Fruit fly (Drosophila melanogaster): ENCODE measurements around the gene CG8534.

CG8534 gene

DNA sequence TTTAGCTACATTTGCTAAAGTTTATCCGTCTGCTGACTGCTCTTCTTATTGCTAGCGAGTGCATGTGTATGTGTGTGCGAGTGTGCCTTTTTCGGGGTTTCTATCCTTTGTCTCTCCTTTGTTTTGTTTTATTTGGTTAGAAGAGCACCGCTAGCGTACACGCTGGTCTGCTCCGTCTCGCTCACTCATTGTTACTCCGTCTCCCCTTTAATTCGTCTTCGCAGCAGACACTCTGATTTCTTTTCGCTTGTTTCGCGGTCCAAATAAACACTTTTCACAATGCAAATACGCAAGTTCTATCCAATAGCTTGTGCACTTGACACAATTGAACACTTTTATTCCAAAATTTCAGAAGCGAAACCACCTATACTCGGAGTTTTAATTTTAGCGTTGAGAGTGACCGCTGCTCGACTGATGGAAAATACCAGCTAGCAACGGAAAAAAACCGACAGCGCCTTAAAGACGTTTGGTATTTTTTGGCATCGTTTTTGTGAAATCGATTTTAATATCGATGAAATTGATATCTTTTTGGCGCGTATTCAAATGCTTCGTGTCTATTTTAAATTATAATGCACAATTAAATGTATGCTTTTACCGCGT is 3.5 kb upstream of the CG8534 start, which contains the start of gene FBXO11 (continued):
- TF ChIP-seq CG13123 (GFP tag; optimal IDR thresholded peaks at IDR 0.05), result no peak
- TF ChIP-seq vnd (GFP tag; IDR thresholded peaks at IDR 0.05; ENCODE audit: partially characterized antibody), result 0 out of 3 replicates have a peak, but pooled peaks have one; percentile 24
- no peak for TF ChIP-seq GATAe (GFP tag; conservative IDR thresholded peaks at IDR 0.05)
- TF ChIP-seq z (GFP tag; IDR thresholded peaks at IDR 0.05), result no peak
- TF ChIP-seq Oaz (GFP tag; IDR thresholded peaks at IDR 0.05), result no peak
- TF ChIP-seq CG11504 (tag; optimal IDR thresholded peaks at IDR 0.05), result no peak
- no peak for TF ChIP-seq Doc2 (GFP tag; IDR thresholded peaks at IDR 0.05)
- no peak for TF ChIP-seq mam (GFP tag; optimal IDR thresholded peaks at IDR 0.05)
- no peak for TF ChIP-seq tgo (GFP tag; IDR thresholded peaks at IDR 0.05)
- TF ChIP-seq Six4 (GFP tag; optimal IDR thresholded peaks at IDR 0.05), result no peak
- no peak for TF ChIP-seq Dad (GFP tag; optimal IDR thresholded peaks at IDR 0.05)
- TF ChIP-seq CG8944 (GFP tag; optimal IDR thresholded peaks at IDR 0.05), result no peak
- peak; percentile 12 for TF ChIP-seq CG7987 (GFP tag; optimal IDR thresholded peaks at IDR 0.05)
- TF ChIP-seq CG16863 (GFP tag; optimal IDR thresholded peaks at IDR 0.05), result no peak
- TF ChIP-seq chm (GFP tag; IDR thresholded peaks at IDR 0.05), result no peak
- TF ChIP-seq kay (GFP tag; optimal IDR thresholded peaks at IDR 0.05), result no peak
- TF ChIP-seq CG15073 (GFP tag; optimal IDR thresholded peaks at IDR 0.05), result no peak
- no peak for TF ChIP-seq usp (GFP tag; optimal IDR thresholded peaks at IDR 0.05)
- no peak for TF ChIP-seq maf-S (GFP tag; optimal IDR thresholded peaks at IDR 0.05)
- no peak for TF ChIP-seq Eip74EF (GFP tag; optimal IDR thresholded peaks at IDR 0.05)
- TF ChIP-seq Lhr (GFP tag; optimal IDR thresholded peaks at IDR 0.05), result peak; percentile 52
- TF ChIP-seq Dfd (GFP tag; optimal IDR thresholded peaks at IDR 0.05), result no peak
- no peak for TF ChIP-seq CG32532 (GFP tag; IDR thresholded peaks at IDR 0.05)
- TF ChIP-seq da (GFP tag; optimal IDR thresholded peaks at IDR 0.05), result no peak
- TF ChIP-seq ssp (GFP tag; IDR thresholded peaks at IDR 0.05), result no peak
- no peak; the same call in 3 of the 4 replicates for TF ChIP-seq Dll (GFP tag; IDR thresholded peaks at IDR 0.05; ENCODE audit: partially characterized antibody)
- TF ChIP-seq CG9727 (GFP tag; optimal IDR thresholded peaks at IDR 0.05), result peak; percentile 2
- TF ChIP-seq trh (GFP tag; optimal IDR thresholded peaks at IDR 0.05), result no peak
- TF ChIP-seq HHEX (GFP tag; optimal IDR thresholded peaks at IDR 0.05), result no peak
- TF ChIP-seq Kr (GFP tag; optimal IDR thresholded peaks at IDR 0.05), result no peak
- TF ChIP-seq wek (GFP tag; optimal IDR thresholded peaks at IDR 0.05), result peak; percentile 23
- TF ChIP-seq nau (GFP tag; optimal IDR thresholded peaks at IDR 0.05), result no peak
- TF ChIP-seq tap (tag; optimal IDR thresholded peaks at IDR 0.05), result no peak
- no peak for TF ChIP-seq CG13775 (GFP tag; optimal IDR thresholded peaks at IDR 0.05)
- no peak for TF ChIP-seq CG1024 (GFP tag; IDR thresholded peaks at IDR 0.05)
- TF ChIP-seq Ptx1 (GFP tag; IDR thresholded peaks at IDR 0.05), result no peak
- no peak for TF ChIP-seq Dek (tag; optimal IDR thresholded peaks at IDR 0.05)
- peak; percentile 94 for TF ChIP-seq cg (GFP tag; optimal IDR thresholded peaks at IDR 0.05)
- TF ChIP-seq sisA (GFP tag; IDR thresholded peaks at IDR 0.05), result no peak
- TF ChIP-seq CG13287 (GFP tag; IDR thresholded peaks at IDR 0.05; ENCODE audit: partially characterized antibody), result peak; percentile 70
- no peak for TF ChIP-seq Gug (GFP tag; IDR thresholded peaks at IDR 0.05)
- TF ChIP-seq prd (optimal IDR thresholded peaks at IDR 0.05), result no peak
- TF ChIP-seq prd (GFP tag; IDR thresholded peaks at IDR 0.05), result no peak
- TF ChIP-seq B-H1 (GFP tag; IDR thresholded peaks at IDR 0.05), result no peak
- peak; percentile 95 for TF ChIP-seq CG8478 (optimal IDR thresholded peaks at IDR 0.05)
- TF ChIP-seq HLH54F (GFP tag; optimal IDR thresholded peaks at IDR 0.05), result no peak
- no peak for TF ChIP-seq Mad (GFP tag; optimal IDR thresholded peaks at IDR 0.05)
- no peak for TF ChIP-seq MTF-1 (GFP tag; optimal IDR thresholded peaks at IDR 0.05; ENCODE audit: borderline replicate concordance)
- TF ChIP-seq CG9876 (GFP tag; optimal IDR thresholded peaks at IDR 0.05), result no peak
- TF ChIP-seq br (optimal IDR thresholded peaks at IDR 0.05), result no peak
- no peak for TF ChIP-seq pfk (GFP tag; optimal IDR thresholded peaks at IDR 0.05)
- TF ChIP-seq tna (GFP tag; IDR thresholded peaks at IDR 0.05; ENCODE audit: partially characterized antibody), result no peak

Data from whole organism, embryonic.